Worm (Caenorhabditis elegans) whole organism, L4 larva: Measurements from ENCODE around the gene aff-1.
A peak's percentile ranks its signal among the peaks of the same experiment; 100 is the strongest.

Experiments used
- D1046.2 ChIP-seq: fragments of 200-800 bp; sonication (Bioruptor generic); IDR thresholded peaks from 2 replicates; pipeline ENCODE4 v1.3.6; 2022; ENCODE audit warnings: missing genetic modification characterization, missing compliant biosample characterization
- F49E8.2 ChIP-seq: sonication (generic microtip); optimal IDR thresholded peaks from 2 replicates; lab custom pipeline; 2016; ENCODE audit warnings: missing compliant biosample characterization, mild to moderate bottlenecking, missing genetic modification characterization, borderline replicate concordance
- Y48G9A.11 ChIP-seq: fragments of 200-800 bp; sonication (Bioruptor generic); IDR thresholded peaks from 2 replicates; pipeline ENCODE4 v1.3.6; 2022; ENCODE audit warnings: missing genetic modification reagents, missing genetic modification characterization, missing compliant biosample characterization
- ZK337.2 ChIP-seq: fragments of 200-800 bp; sonication (Bioruptor generic); IDR thresholded peaks from 2 replicates; pipeline ENCODE4 v1.3.6; 2022; ENCODE audit warnings: missing genetic modification reagents, missing genetic modification characterization, missing compliant biosample characterization
- aha-1 ChIP-seq: fragments of 150-350 bp; peaks from one replicate; lab custom pipeline; 2014; ENCODE audit warnings: missing biosample characterization, missing genetic modification characterization
- aly-2 ChIP-seq: sonication (generic microtip); optimal IDR thresholded peaks from 2 replicates; lab custom pipeline; 2018; ENCODE audit warnings: missing biosample characterization, missing genetic modification characterization
- ama-1 ChIP-seq: fragments of 150-350 bp; optimal IDR thresholded peaks from 2 replicates; lab custom pipeline; 2014; ENCODE audit warnings: inconsistent platforms, mixed read lengths
- ceh-20 ChIP-seq: fragments of 200-800 bp; sonication (Bioruptor generic); IDR thresholded peaks from 2 replicates; pipeline ENCODE4 v1.3.6; 2022; ENCODE audit warnings: missing genetic modification reagents, missing genetic modification characterization, missing compliant biosample characterization
- ceh-44 ChIP-seq: fragments of 200-800 bp; sonication (Bioruptor generic); IDR thresholded peaks from 2 replicates; pipeline ENCODE4 v1.3.6; 2022; ENCODE audit warnings: missing genetic modification reagents, missing genetic modification characterization, missing compliant biosample characterization
- ceh-62 ChIP-seq: sonication (generic microtip); optimal IDR thresholded peaks from 2 replicates; lab custom pipeline; 2017; ENCODE audit warnings: missing biosample characterization, missing genetic modification characterization
- ctbp-1 ChIP-seq: fragments of 200-800 bp; sonication (Bioruptor generic); IDR thresholded peaks from 2 replicates; pipeline ENCODE4 v1.3.6; 2022; ENCODE audit warnings: missing genetic modification reagents, missing genetic modification characterization, missing compliant biosample characterization
- daf-8 ChIP-seq: fragments of 200-800 bp; sonication (Bioruptor generic); IDR thresholded peaks from 2 replicates; pipeline ENCODE4 v1.3.6; 2022; ENCODE audit warnings: missing genetic modification characterization, missing compliant biosample characterization
- dmd-6 ChIP-seq: fragments of 200-800 bp; sonication (Bioruptor generic); IDR thresholded peaks from 2 replicates; pipeline ENCODE4 v1.3.6; 2022; ENCODE audit warnings: missing genetic modification reagents, missing genetic modification characterization, missing compliant biosample characterization
- dmd-9 ChIP-seq: fragments of 200-800 bp; sonication (Bioruptor generic); IDR thresholded peaks from 2 replicates; pipeline ENCODE4 v1.3.6; 2022; ENCODE audit warnings: missing genetic modification reagents, missing genetic modification characterization, missing compliant biosample characterization
- dpl-1 ChIP-seq: fragments of 150-350 bp; optimal IDR thresholded peaks from 2 replicates; lab custom pipeline; 2014; ENCODE audit warnings: missing biosample characterization, missing genetic modification reagents, missing genetic modification characterization
- duxl-1 ChIP-seq: sonication (generic microtip); optimal IDR thresholded peaks from 2 replicates; lab custom pipeline; 2016; ENCODE audit warnings: mild to moderate bottlenecking, missing genetic modification characterization, moderate library complexity, missing compliant biosample characterization; ENCODE audit not compliant: poor library complexity
- egl-43 ChIP-seq: fragments of 200-800 bp; sonication (Bioruptor generic); IDR thresholded peaks from 2 replicates; pipeline ENCODE4 v1.3.6; 2022; ENCODE audit warnings: missing genetic modification reagents, missing genetic modification characterization, missing compliant biosample characterization
- gei-8 ChIP-seq: fragments of 200-800 bp; sonication (Bioruptor generic); optimal IDR thresholded peaks from 2 replicates; lab custom pipeline; 2018; ENCODE audit warnings: mild to moderate bottlenecking, missing genetic modification characterization, missing compliant biosample characterization
- hlh-11 ChIP-seq: fragments of 200-800 bp; sonication (Bioruptor generic); optimal IDR thresholded peaks from 2 replicates; lab custom pipeline; 2018; ENCODE audit warnings: mild to moderate bottlenecking, missing genetic modification characterization, missing compliant biosample characterization
- hmg-1.1 ChIP-seq: fragments of 200-800 bp; sonication (Bioruptor generic); IDR thresholded peaks from 2 replicates; pipeline ENCODE4 v1.3.6; 2022; ENCODE audit warnings: missing genetic modification reagents, missing genetic modification characterization, missing compliant biosample characterization
- lim-7 ChIP-seq: fragments of 200-800 bp; sonication (Bioruptor generic); IDR thresholded peaks from 2 replicates; pipeline ENCODE4 v1.3.6; 2022; ENCODE audit warnings: missing genetic modification characterization, missing compliant biosample characterization
- lin-38 ChIP-seq: fragments of 200-800 bp; sonication (Bioruptor generic); IDR thresholded peaks from 2 replicates; pipeline ENCODE4 v1.3.6; 2022; ENCODE audit warnings: missing genetic modification reagents, missing genetic modification characterization, missing compliant biosample characterization
- lir-3 ChIP-seq: sonication (generic microtip); optimal IDR thresholded peaks from 2 replicates; lab custom pipeline; 2016; ENCODE audit warnings: mild to moderate bottlenecking, missing genetic modification characterization, missing compliant biosample characterization
- lsy-2 ChIP-seq, 2 experiments: fragments of 150-350 bp in 1 of 2; sonication (generic microtip) in 1 of 2; optimal IDR thresholded peaks; 2 replicates each; lab custom pipeline; 2014 to 2017; ENCODE audit warnings: missing biosample characterization in 2 of 2, missing genetic modification characterization in 2 of 2
- madf-9 ChIP-seq: fragments of 200-800 bp; sonication (Bioruptor generic); conservative IDR thresholded peaks from 2 replicates; pipeline ENCODE4 v1.3.6; 2022; ENCODE audit warnings: missing genetic modification reagents, missing genetic modification characterization, missing compliant biosample characterization
- mdt-29 ChIP-seq: fragments of 200-800 bp; sonication (Bioruptor generic); IDR thresholded peaks from 2 replicates; pipeline ENCODE4 v1.3.6; 2022; ENCODE audit warnings: missing genetic modification reagents, missing genetic modification characterization, missing compliant biosample characterization
- mes-2 ChIP-seq: sonication (generic microtip); optimal IDR thresholded peaks from 2 replicates; lab custom pipeline; 2016; ENCODE audit warnings: missing genotype, mild to moderate bottlenecking, missing genetic modification characterization, missing compliant biosample characterization; ENCODE audit not compliant: poor library complexity, severe bottlenecking
- nhr-10 ChIP-seq: fragments of 150-350 bp; optimal IDR thresholded peaks from 2 replicates; lab custom pipeline; 2014; ENCODE audit warnings: missing biosample characterization, missing genetic modification characterization
- nhr-102 ChIP-seq: sonication (generic microtip); optimal IDR thresholded peaks from 2 replicates; lab custom pipeline; 2016; ENCODE audit warnings: mild to moderate bottlenecking, missing genetic modification characterization, moderate library complexity, missing compliant biosample characterization
- nhr-237 ChIP-seq: sonication (generic microtip); optimal IDR thresholded peaks from 2 replicates; lab custom pipeline; 2017; ENCODE audit warnings: missing biosample characterization, missing genetic modification characterization
- nhr-28 ChIP-seq: fragments of 150-350 bp; optimal IDR thresholded peaks from 2 replicates; lab custom pipeline; 2014; ENCODE audit warnings: missing biosample characterization, missing genetic modification characterization
- nhr-41 ChIP-seq: fragments of 200-800 bp; sonication (Bioruptor generic); IDR thresholded peaks from 2 replicates; pipeline ENCODE4 v1.3.6; 2022; ENCODE audit warnings: missing genetic modification reagents, missing genetic modification characterization, missing compliant biosample characterization
- nhr-6 ChIP-seq: fragments of 150-350 bp; optimal IDR thresholded peaks from 2 replicates; lab custom pipeline; 2014; ENCODE audit warnings: missing biosample characterization, missing genetic modification characterization
- php-3 ChIP-seq: fragments of 200-800 bp; sonication (Bioruptor generic); IDR thresholded peaks from 2 replicates; pipeline ENCODE4 v1.3.6; 2022; ENCODE audit warnings: missing genetic modification reagents, missing genetic modification characterization, missing compliant biosample characterization
- rbr-2 ChIP-seq: sonication (generic microtip); optimal IDR thresholded peaks from 2 replicates; lab custom pipeline; 2016; ENCODE audit warnings: missing genotype, missing genetic modification characterization, missing compliant biosample characterization
- saeg-2 ChIP-seq: fragments of 200-800 bp; sonication (Bioruptor generic); IDR thresholded peaks from 2 replicates; pipeline ENCODE4 v1.3.6; 2022; ENCODE audit warnings: missing genetic modification reagents, missing genetic modification characterization, missing compliant biosample characterization
- set-16 ChIP-seq: fragments of 200-800 bp; sonication (Bioruptor generic); IDR thresholded peaks from 2 replicates; pipeline ENCODE4 v1.3.6; 2022; ENCODE audit warnings: missing genetic modification reagents, missing genetic modification characterization, missing compliant biosample characterization
- snpc-1.2 ChIP-seq: fragments of 200-800 bp; sonication (Bioruptor generic); IDR thresholded peaks from 2 replicates; pipeline ENCODE4 v1.3.6; 2022; ENCODE audit warnings: missing genetic modification reagents, missing genetic modification characterization, missing compliant biosample characterization
- tra-1 ChIP-seq: fragments of 200-800 bp; sonication (Bioruptor generic); IDR thresholded peaks from 2 replicates; pipeline ENCODE4 v1.3.6; 2022; ENCODE audit warnings: missing genetic modification reagents, missing genetic modification characterization, missing compliant biosample characterization
- unc-130 ChIP-seq: sonication (generic microtip); optimal IDR thresholded peaks from 2 replicates; lab custom pipeline; 2016; ENCODE audit warnings: missing genetic modification reagents, missing genetic modification characterization, missing compliant biosample characterization
- unc-39 ChIP-seq: sonication (generic microtip); optimal IDR thresholded peaks from 2 replicates; lab custom pipeline; 2017; ENCODE audit warnings: missing biosample characterization, missing genetic modification characterization
- unc-62 ChIP-seq, 3 experiments: fragments of 150-350 bp in 1 of 3; sonication (generic microtip); optimal IDR thresholded peaks in 2 of 3; peaks in 1 of 3; 1 replicate in 1 of 3; 2 replicates in 2 of 3; lab custom pipeline; 2014 to 2017; ENCODE audit warnings: missing biosample characterization in 3 of 3, missing genetic modification characterization in 3 of 3, missing genetic modification reagents in 3 of 3, missing genotype in 1 of 3
- vab-7 ChIP-seq: fragments of 200-800 bp; sonication (Bioruptor generic); IDR thresholded peaks from 2 replicates; pipeline ENCODE4 v1.3.6; 2022; ENCODE audit warnings: missing genetic modification reagents, missing genetic modification characterization, missing compliant biosample characterization
- zag-1 ChIP-seq: fragments of 150-350 bp; optimal IDR thresholded peaks from 2 replicates; lab custom pipeline; 2014; ENCODE audit warnings: missing biosample characterization, missing genetic modification characterization
- zfp-3 ChIP-seq: fragments of 200-800 bp; sonication (Bioruptor generic); conservative IDR thresholded peaks from 2 replicates; pipeline ENCODE4 v1.3.6; 2022; ENCODE audit warnings: missing genetic modification reagents, missing genetic modification characterization, missing compliant biosample characterization
- zip-2 ChIP-seq: fragments of 150-350 bp; optimal IDR thresholded peaks from 2 replicates; lab custom pipeline; 2014; ENCODE audit warnings: missing biosample characterization, missing genetic modification characterization
- ztf-11 ChIP-seq: fragments of 150-350 bp; optimal IDR thresholded peaks from 2 replicates; lab custom pipeline; 2014; ENCODE audit warnings: missing biosample characterization, missing genetic modification characterization
- ztf-7 ChIP-seq: fragments of 150-350 bp; optimal IDR thresholded peaks from 2 replicates; lab custom pipeline; 2014; ENCODE audit warnings: missing biosample characterization, missing genetic modification characterization

The aff-1 gene

DNA sequence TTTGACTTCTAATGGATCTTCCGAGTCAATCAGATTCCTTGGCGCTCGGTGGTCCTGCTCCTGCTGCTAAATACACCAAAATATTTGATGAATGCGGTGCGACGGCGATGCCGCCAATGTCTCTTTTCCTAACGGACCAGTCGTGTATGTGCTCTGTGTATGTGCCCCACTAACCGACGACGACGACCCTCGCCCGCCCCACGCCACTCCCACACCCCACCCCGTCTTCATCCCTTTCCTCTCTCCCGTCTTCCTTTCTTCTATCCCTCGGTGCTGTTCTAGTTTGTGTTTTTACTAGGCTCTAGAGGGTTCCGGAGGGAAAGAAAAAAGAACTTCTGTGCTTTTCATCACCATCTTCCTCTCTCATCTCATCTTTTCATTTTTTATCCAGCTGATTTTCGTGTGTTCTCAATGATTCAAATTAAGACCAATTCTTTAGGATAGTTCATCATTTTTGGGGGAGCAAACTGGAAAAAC is 28.9 kb downstream of the aff-1 start, which contains the start of gene egl-27 (continued):
- peak; percentile 39 for TF ChIP-seq hlh-11 (tag; lab: Kevin White, UChicago)
- TF ChIP-seq set-16 (GFP tag; lab: Robert Waterston, UW): peak; percentile 57
- no peak for TF ChIP-seq nhr-41
- TF ChIP-seq mes-2 (tag; lab: Kevin White, UChicago): no peak
- TF ChIP-seq lsy-2 (tag; optimal IDR thresholded peaks at IDR 0.05; lab: Kevin White, UChicago): no peak
- TF ChIP-seq ceh-20 (GFP tag; lab: Robert Waterston, UW): no peak
- no peak for TF ChIP-seq lin-38 (GFP tag; lab: Robert Waterston, UW)
- TF ChIP-seq dmd-9 (GFP tag; lab: Robert Waterston, UW): no peak
- TF ChIP-seq aly-2 (tag; lab: Kevin White, UChicago): no peak
- no peak for TF ChIP-seq dmd-6 (GFP tag; lab: Robert Waterston, UW)
- TF ChIP-seq zag-1 (tag; lab: Kevin White, UChicago): no peak
- TF ChIP-seq dpl-1 (GFP tag; lab: Kevin White, UChicago): no peak
- TF ChIP-seq ctbp-1 (GFP tag; lab: Robert Waterston, UW): no peak
- 0 out of 2 replicates have a peak, but pooled peaks have one; percentile 42 for TF ChIP-seq tra-1 (GFP tag; lab: Robert Waterston, UW)
- TF ChIP-seq madf-9 (GFP tag; lab: Robert Waterston, UW): no peak
- TF ChIP-seq lim-7 (GFP tag; lab: Robert Waterston, UW): 0 out of 2 replicates have a peak, but pooled peaks have one; percentile 46
- TF ChIP-seq ztf-11 (tag; lab: Kevin White, UChicago): no peak
- no peak for TF ChIP-seq nhr-10
- no peak for TF ChIP-seq Y48G9A.11 (GFP tag; lab: Robert Waterston, UW)
- no peak for TF ChIP-seq unc-39 (tag; lab: Kevin White, UChicago)
- no peak for TF ChIP-seq ztf-7 (tag; lab: Kevin White, UChicago)
- no peak for TF ChIP-seq ama-1 (lab: Kevin White, UChicago)
- no peak for TF ChIP-seq saeg-2 (GFP tag; lab: Robert Waterston, UW)
- TF ChIP-seq unc-62 (GFP tag; optimal IDR thresholded peaks at IDR 0.05 in 1 of 2; lab: Kevin White, UChicago): peak in 1 of 2 experiments; percentile 52
- TF ChIP-seq unc-62 (tag; optimal IDR thresholded peaks at IDR 0.05; lab: Kevin White, UChicago): no peak
- TF ChIP-seq mdt-29: no peak
- peak; percentile 21 for TF ChIP-seq nhr-28
- TF ChIP-seq D1046.2 (GFP tag; lab: Robert Waterston, UW): no peak
- TF ChIP-seq hmg-1.1 (GFP tag; lab: Robert Waterston, UW): 0 out of 2 replicates have a peak, but pooled peaks have one; percentile 44
- no peak for TF ChIP-seq zip-2 (tag; lab: Kevin White, UChicago)
- peak; percentile 20; the same call in 1 of the 2 replicates for TF ChIP-seq ZK337.2 (GFP tag; lab: Robert Waterston, UW)
- no peak for TF ChIP-seq vab-7
- no peak for TF ChIP-seq duxl-1 (tag; lab: Kevin White, UChicago)
- TF ChIP-seq gei-8 (GFP tag; lab: Kevin White, UChicago): no peak
- no peak for TF ChIP-seq snpc-1.2 (GFP tag; lab: Robert Waterston, UW)
- no peak for TF ChIP-seq nhr-237 (tag; lab: Kevin White, UChicago)
- no peak for TF ChIP-seq nhr-6 (tag; lab: Kevin White, UChicago)
- no peak for TF ChIP-seq rbr-2
- no peak for TF ChIP-seq ceh-44 (GFP tag; lab: Robert Waterston, UW)
- TF ChIP-seq daf-8 (GFP tag; lab: Robert Waterston, UW): no peak
- no peak for TF ChIP-seq zfp-3
- no peak for TF ChIP-seq aha-1 (tag; lab: Kevin White, UChicago)
- TF ChIP-seq F49E8.2: no peak
- TF ChIP-seq nhr-102 (tag; lab: Kevin White, UChicago): no peak
- peak; percentile 68 for TF ChIP-seq egl-43
- TF ChIP-seq ceh-62 (tag; lab: Kevin White, UChicago): no peak
- TF ChIP-seq unc-130 (GFP tag; lab: Kevin White, UChicago): no peak
- TF ChIP-seq lir-3 (tag; lab: Kevin White, UChicago): no peak
- no peak for TF ChIP-seq php-3 (GFP tag; lab: Robert Waterston, UW)
